Fruit fly (Drosophila melanogaster) whole organism, embryonic: ENCODE results near the gene nonC.

Experiments
- CG12769 ChIP-seq: fragments of 200-800 bp; sonication (Bioruptor generic); optimal IDR thresholded peaks from 2 replicates; lab custom pipeline; 2019; ENCODE audit warnings: missing biosample characterization, mild to moderate bottlenecking, missing genetic modification characterization, moderate library complexity
- Nf-YA ChIP-seq: fragments of 200-800 bp; sonication (Bioruptor generic); IDR thresholded peaks from 2 replicates; pipeline ENCODE4 v1.3.6; 2022; ENCODE audit warnings: missing biosample characterization, missing genetic modification characterization
- br ChIP-seq: fragments of >200 bp; optimal IDR thresholded peaks from 2 replicates; lab custom pipeline; 2017

DNA sequence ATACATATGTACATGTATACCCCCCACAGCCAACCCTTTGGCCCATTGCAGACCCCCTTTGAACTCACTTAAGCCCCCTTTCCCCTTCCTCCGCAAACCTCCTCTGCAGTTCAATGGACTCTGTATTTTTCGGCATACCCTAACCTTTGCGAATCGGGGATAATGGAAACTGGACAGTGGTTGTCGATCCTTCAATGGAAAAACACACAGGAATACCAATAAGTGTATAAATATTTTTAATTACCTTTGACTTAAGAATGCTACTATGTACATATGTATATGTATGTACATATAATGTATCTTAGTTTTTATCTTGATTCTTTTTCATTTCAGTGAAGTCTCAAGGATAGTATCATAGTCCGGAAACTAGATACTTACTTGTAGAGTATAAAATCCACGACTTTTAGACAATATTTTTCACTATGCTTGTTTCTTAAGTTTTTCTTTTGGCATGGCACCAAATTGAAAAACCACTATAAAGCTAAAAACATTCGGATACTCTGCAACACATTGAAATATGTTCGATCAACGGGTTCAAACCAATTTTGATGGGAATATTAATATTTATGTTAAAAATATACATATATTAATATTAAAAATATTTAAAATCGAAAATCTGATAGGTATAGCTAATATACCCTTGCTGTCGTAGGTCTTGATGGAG is 32.2 kb downstream of the nonC start:
- TF ChIP-seq br, result no peak
- TF ChIP-seq Nf-YA (GFP tag; lab: Robert Waterston, UW), result peak; percentile 60
- TF ChIP-seq CG12769 (tag; lab: Kevin White, UChicago), result peak; percentile 46
